Fruit fly (Drosophila melanogaster) whole organism, embryonic: Measurements from ENCODE around the gene east.

Source experiments
- Antp ChIP-seq: fragments of 200-800 bp; sonication (Bioruptor generic); optimal IDR thresholded peaks from 3 replicates; lab custom pipeline; 2016; ENCODE audit warnings: missing biosample characterization, missing genetic modification characterization
- Bgb ChIP-seq: fragments of 200-800 bp; sonication (Bioruptor generic); IDR thresholded peaks from 2 replicates; pipeline ENCODE4 v1.3.6; 2022; ENCODE audit warnings: missing biosample characterization, missing genetic modification characterization; ENCODE audit not compliant: partially characterized antibody
- BtbVII ChIP-seq: fragments of 200-800 bp; sonication (Bioruptor generic); optimal IDR thresholded peaks from 3 replicates; lab custom pipeline; 2017; ENCODE audit warnings: missing biosample characterization, mild to moderate bottlenecking, missing genetic modification characterization
- CG10267 ChIP-seq: fragments of 200-800 bp; sonication (Bioruptor generic); optimal IDR thresholded peaks from 2 replicates; lab custom pipeline; 2018; ENCODE audit warnings: missing biosample characterization, mild to moderate bottlenecking, missing genetic modification characterization, moderate library complexity
- CG10462 ChIP-seq: fragments of 200-800 bp; sonication (Bioruptor generic); optimal IDR thresholded peaks from 2 replicates; lab custom pipeline; 2016; ENCODE audit warnings: missing biosample characterization, missing genetic modification characterization
- CG10959 ChIP-seq: fragments of 200-800 bp; sonication (Bioruptor generic); IDR thresholded peaks from 2 replicates; pipeline ENCODE4 v1.3.6; 2022; ENCODE audit warnings: missing biosample characterization, missing genetic modification characterization
- CG1233 ChIP-seq: fragments of 200-800 bp; sonication (Bioruptor generic); optimal IDR thresholded peaks from 4 replicates; lab custom pipeline; 2018; ENCODE audit warnings: missing biosample characterization, mild to moderate bottlenecking, missing genetic modification characterization
- CG15011 ChIP-seq: fragments of 200-800 bp; sonication (Bioruptor generic); optimal IDR thresholded peaks from 3 replicates; lab custom pipeline; 2018; ENCODE audit warnings: missing biosample characterization, mild to moderate bottlenecking, missing genetic modification characterization
- CG1529 ChIP-seq: fragments of 200-800 bp; sonication (Bioruptor generic); optimal IDR thresholded peaks from 3 replicates; lab custom pipeline; 2018; ENCODE audit warnings: missing biosample characterization, missing genetic modification characterization
- CG1647 ChIP-seq: fragments of 200-800 bp; sonication (Bioruptor generic); optimal IDR thresholded peaks from 3 replicates; lab custom pipeline; 2016; ENCODE audit warnings: missing biosample characterization, missing genetic modification characterization
- CG16779 ChIP-seq: fragments of 200-800 bp; sonication (Bioruptor generic); IDR thresholded peaks from 2 replicates; pipeline ENCODE4 v1.3.6; 2022; ENCODE audit warnings: missing biosample characterization, missing genetic modification characterization
- CG16863 ChIP-seq: fragments of 200-800 bp; sonication (Bioruptor generic); optimal IDR thresholded peaks from 3 replicates; lab custom pipeline; 2016; ENCODE audit warnings: missing biosample characterization, missing genetic modification characterization
- CG17186 ChIP-seq: fragments of 200-800 bp; sonication (Bioruptor generic); optimal IDR thresholded peaks from 3 replicates; lab custom pipeline; 2017; ENCODE audit warnings: missing biosample characterization, missing genetic modification reagents, missing genetic modification characterization
- CG2116 ChIP-seq: fragments of 200-800 bp; sonication (Bioruptor generic); optimal IDR thresholded peaks from 3 replicates; lab custom pipeline; 2018; ENCODE audit warnings: missing biosample characterization, mild to moderate bottlenecking, missing genetic modification characterization
- CG2875 ChIP-seq: fragments of 200-800 bp; sonication (Bioruptor generic); optimal IDR thresholded peaks from 2 replicates; lab custom pipeline; 2017; ENCODE audit warnings: missing biosample characterization, mild to moderate bottlenecking, missing genetic modification characterization, missing genetic modification reagents
- CG3407 ChIP-seq: fragments of 200-800 bp; sonication (Bioruptor generic); optimal IDR thresholded peaks from 2 replicates; lab custom pipeline; 2018; ENCODE audit warnings: missing biosample characterization, mild to moderate bottlenecking, missing genetic modification characterization
- CG34422 ChIP-seq: fragments of 200-800 bp; sonication (Bioruptor generic); IDR thresholded peaks from 3 replicates; pipeline ENCODE4 v1.3.6; 2022; ENCODE audit warnings: missing biosample characterization, missing genetic modification characterization
- CG7357 ChIP-seq: fragments of 200-800 bp; sonication (Bioruptor generic); IDR thresholded peaks from 3 replicates; pipeline ENCODE4 v1.3.6; 2022; ENCODE audit warnings: missing biosample characterization, missing genetic modification characterization
- CG7839 ChIP-seq: fragments of 200-800 bp; sonication (Bioruptor generic); optimal IDR thresholded peaks from 3 replicates; lab custom pipeline; 2018; ENCODE audit warnings: missing biosample characterization, mild to moderate bottlenecking, missing genetic modification characterization, moderate library complexity
- CG8924 ChIP-seq: fragments of 200-800 bp; optimal IDR thresholded peaks from 3 replicates; lab custom pipeline; 2019; ENCODE audit warnings: missing biosample characterization, mild to moderate bottlenecking, missing genetic modification characterization, moderate library complexity
- CG9932 ChIP-seq: fragments of 200-800 bp; sonication (Bioruptor generic); IDR thresholded peaks from 2 replicates; pipeline ENCODE4 v1.3.6; 2022; ENCODE audit warnings: missing biosample characterization, missing genetic modification characterization
- D ChIP-seq, 2 experiments: fragments of 200-800 bp in 1 of 2; fragments of >200 bp in 1 of 2; sonication (Bioruptor generic) in 1 of 2; optimal IDR thresholded peaks; 2 replicates in 1 of 2; 3 replicates in 1 of 2; lab custom pipeline; 2017; ENCODE audit warnings: mild to moderate bottlenecking in 1 of 2, missing biosample characterization in 1 of 2, missing genetic modification characterization in 1 of 2, missing genetic modification reagents in 1 of 2
- Dip2 ChIP-seq: fragments of 200-800 bp; sonication (Bioruptor generic); IDR thresholded peaks from 2 replicates; pipeline ENCODE4 v1.3.6; 2022; ENCODE audit warnings: missing biosample characterization, missing genetic modification characterization
- Doc3 ChIP-seq: fragments of 200-800 bp; sonication (Bioruptor generic); IDR thresholded peaks from 3 replicates; pipeline ENCODE4 v1.3.6; 2022; ENCODE audit warnings: missing biosample characterization, missing genetic modification characterization; ENCODE audit not compliant: partially characterized antibody
- Lim3 ChIP-seq: fragments of 200-800 bp; sonication (Bioruptor generic); IDR thresholded peaks from 2 replicates; pipeline ENCODE4 v1.3.6; 2022; ENCODE audit warnings: missing biosample characterization, missing genetic modification characterization
- MESR4 ChIP-seq: fragments of 200-800 bp; sonication (Bioruptor generic); optimal IDR thresholded peaks from 2 replicates; lab custom pipeline; 2018; ENCODE audit warnings: missing biosample characterization, mild to moderate bottlenecking, missing genetic modification characterization, moderate library complexity
- MTF-1 ChIP-seq: fragments of 200-800 bp; sonication (Bioruptor generic); optimal IDR thresholded peaks from 2 replicates; lab custom pipeline; 2018; ENCODE audit warnings: missing biosample characterization, mild to moderate bottlenecking, missing genetic modification characterization, borderline replicate concordance
- Neu2 ChIP-seq: fragments of 200-800 bp; sonication (Bioruptor generic); optimal IDR thresholded peaks from 3 replicates; lab custom pipeline; 2016; ENCODE audit warnings: missing biosample characterization, missing genetic modification characterization, borderline replicate concordance
- Nf-YA ChIP-seq: fragments of 200-800 bp; sonication (Bioruptor generic); IDR thresholded peaks from 2 replicates; pipeline ENCODE4 v1.3.6; 2022; ENCODE audit warnings: missing biosample characterization, missing genetic modification characterization
- Side ChIP-seq: fragments of 200-800 bp; sonication (Bioruptor generic); optimal IDR thresholded peaks from 2 replicates; lab custom pipeline; 2016; ENCODE audit warnings: missing biosample characterization, missing genetic modification characterization
- Sry-δ ChIP-seq: fragments of 200-800 bp; sonication (Bioruptor generic); optimal IDR thresholded peaks from 2 replicates; lab custom pipeline; 2016; ENCODE audit warnings: missing biosample characterization, missing genetic modification characterization
- Stat92E ChIP-seq, 3 experiments: fragments of >200 bp in 2 of 3; fragments of 200-800 bp in 1 of 3; sonication (Bioruptor generic) in 1 of 3; optimal IDR thresholded peaks; 2 replicates each; lab custom pipeline; 2017 to 2019; ENCODE audit warnings: missing biosample characterization in 3 of 3, missing genetic modification characterization in 3 of 3, mild to moderate bottlenecking in 1 of 3, moderate library complexity in 1 of 3
- Vsx1 ChIP-seq: fragments of 200-800 bp; sonication (Bioruptor generic); optimal IDR thresholded peaks from 2 replicates; lab custom pipeline; 2017; ENCODE audit warnings: missing biosample characterization, mild to moderate bottlenecking, missing genetic modification characterization, missing genetic modification reagents
- ara ChIP-seq: fragments of 200-800 bp; sonication (Bioruptor generic); IDR thresholded peaks from 2 replicates; pipeline ENCODE4 v1.3.6; 2022; ENCODE audit warnings: missing biosample characterization, missing genetic modification characterization
- bigmax ChIP-seq: fragments of 200-800 bp; sonication (Bioruptor generic); optimal IDR thresholded peaks from 2 replicates; lab custom pipeline; 2018; ENCODE audit warnings: missing biosample characterization, mild to moderate bottlenecking, missing genetic modification characterization
- cato ChIP-seq: fragments of 200-800 bp; sonication (Bioruptor generic); optimal IDR thresholded peaks from 2 replicates; lab custom pipeline; 2016; ENCODE audit warnings: missing biosample characterization, missing genetic modification characterization, borderline replicate concordance
- dati ChIP-seq: fragments of 200-800 bp; sonication (Bioruptor generic); IDR thresholded peaks from 2 replicates; pipeline ENCODE4 v1.3.6; 2022; ENCODE audit warnings: missing biosample characterization, missing genetic modification characterization
- fd102C ChIP-seq: fragments of 200-800 bp; sonication (Bioruptor generic); optimal IDR thresholded peaks from 2 replicates; lab custom pipeline; 2018; ENCODE audit warnings: missing biosample characterization, mild to moderate bottlenecking, missing genetic modification characterization, moderate library complexity
- fd3F ChIP-seq: fragments of 200-800 bp; sonication (Bioruptor generic); optimal IDR thresholded peaks from 2 replicates; lab custom pipeline; 2018; ENCODE audit warnings: missing biosample characterization, mild to moderate bottlenecking, missing genetic modification characterization, moderate library complexity
- fd96Cb ChIP-seq: fragments of 200-800 bp; sonication (Bioruptor generic); optimal IDR thresholded peaks from 2 replicates; lab custom pipeline; 2018; ENCODE audit warnings: missing biosample characterization, mild to moderate bottlenecking, missing genetic modification characterization, moderate library complexity
- gfzf ChIP-seq: fragments of 200-800 bp; sonication (Bioruptor generic); optimal IDR thresholded peaks from 2 replicates; lab custom pipeline; 2016; ENCODE audit warnings: missing biosample characterization, mild to moderate bottlenecking, missing genetic modification characterization, moderate library complexity
- grn ChIP-seq: fragments of 200-800 bp; sonication (Bioruptor generic); optimal IDR thresholded peaks from 3 replicates; lab custom pipeline; 2017; ENCODE audit warnings: missing biosample characterization, missing genetic modification characterization
- gsb ChIP-seq: fragments of 200-800 bp; sonication (Bioruptor generic); IDR thresholded peaks from 2 replicates; pipeline ENCODE4 v1.3.6; 2022; ENCODE audit warnings: missing biosample characterization, missing genetic modification characterization
- ken ChIP-seq: fragments of 200-800 bp; sonication (Bioruptor generic); IDR thresholded peaks from 3 replicates; pipeline ENCODE4 v1.3.6; 2022; ENCODE audit warnings: missing biosample characterization, missing genetic modification characterization
- maf-S ChIP-seq: fragments of 200-800 bp; sonication (Bioruptor generic); optimal IDR thresholded peaks from 2 replicates; lab custom pipeline; 2016; ENCODE audit warnings: missing biosample characterization, missing genetic modification characterization
- phol ChIP-seq: fragments of 200-800 bp; sonication (Bioruptor generic); optimal IDR thresholded peaks from 3 replicates; lab custom pipeline; 2018; ENCODE audit warnings: missing biosample characterization, mild to moderate bottlenecking, missing genetic modification characterization, moderate library complexity
- sug ChIP-seq: fragments of 200-800 bp; optimal IDR thresholded peaks from 2 replicates; lab custom pipeline; 2019; ENCODE audit warnings: missing biosample characterization, mild to moderate bottlenecking, missing genetic modification characterization, moderate library complexity
- trh ChIP-seq: fragments of 200-800 bp; sonication (Bioruptor generic); optimal IDR thresholded peaks from 2 replicates; lab custom pipeline; 2016; ENCODE audit warnings: missing biosample characterization, missing genetic modification characterization
- wek ChIP-seq: fragments of 200-800 bp; sonication (Bioruptor generic); optimal IDR thresholded peaks from 3 replicates; lab custom pipeline; 2018; ENCODE audit warnings: missing biosample characterization, mild to moderate bottlenecking, missing genetic modification characterization, moderate library complexity
- zfh2 ChIP-seq: fragments of 200-800 bp; sonication (Bioruptor generic); optimal IDR thresholded peaks from 2 replicates; lab custom pipeline; 2016; ENCODE audit warnings: missing biosample characterization, missing genetic modification characterization

east gene

dm6 chrX:2005840-2006239 lies 4.8 kb upstream of the east start (continued):
- TF ChIP-seq CG16863 (GFP tag; lab: Kevin White, UChicago) (no peak), phol (tag; lab: Kevin White, UChicago) (peak; percentile 60), CG16779 (GFP tag; lab: Robert Waterston, UW) (no peak), fd96Cb (tag; lab: Kevin White, UChicago) (peak; percentile 8), Sry-δ (peak; percentile 29), CG34422 (GFP tag; lab: Robert Waterston, UW) (peak; percentile 77; the same call in 2 of the 3 replicates), BtbVII (GFP tag; lab: Kevin White, UChicago) (peak; percentile 70), sug (peak; percentile 53), CG7839 (peak; percentile 67), Neu2 (GFP tag; lab: Kevin White, UChicago) (no peak), cato (peak; percentile 33), MTF-1 (GFP tag; lab: Kevin White, UChicago) (peak; percentile 92), gsb (GFP tag; lab: Robert Waterston, UW) (peak; percentile 39; the same call in 1 of the 2 replicates), Side (peak; percentile 72), CG7357 (GFP tag; lab: Robert Waterston, UW) (no peak), Nf-YA (GFP tag; lab: Robert Waterston, UW) (no peak), Antp (GFP tag; lab: Kevin White, UChicago) (peak; percentile 21), CG17186 (GFP tag; lab: Kevin White, UChicago) (no peak), fd3F (GFP tag; lab: Kevin White, UChicago) (peak; percentile 42), CG15011 (peak; percentile 65), zfh2 (GFP tag; lab: Kevin White, UChicago) (no peak), CG2116 (GFP tag; lab: Kevin White, UChicago) (peak; percentile 71), CG1529 (peak; percentile 60), CG3407 (GFP tag; lab: Kevin White, UChicago) (peak; percentile 22), CG10959 (no peak), CG8924 (tag; lab: Kevin White, UChicago) (no peak), ken (peak; percentile 51; the same call in 2 of the 3 replicates), ara (peak; percentile 14; the same call in 1 of the 2 replicates), CG10462 (GFP tag; lab: Kevin White, UChicago) (peak; percentile 41), CG10267 (tag; lab: Kevin White, UChicago) (peak; percentile 62), CG1647 (GFP tag; lab: Kevin White, UChicago) (no peak), gfzf (peak; percentile 17), trh (GFP tag; lab: Kevin White, UChicago) (peak; percentile 26), Stat92E (GFP tag; optimal IDR thresholded peaks at IDR 0.05; lab: Kevin White, UChicago) (no peak), Lim3 (GFP tag; lab: Robert Waterston, UW) (no peak), wek (peak; percentile 88), CG2875 (GFP tag; lab: Kevin White, UChicago) (peak; percentile 53), Dip2 (GFP tag; lab: Robert Waterston, UW) (peak; percentile 90), Doc3 (GFP tag; lab: Robert Waterston, UW) (no peak), grn (GFP tag; lab: Kevin White, UChicago) (no peak), bigmax (GFP tag; lab: Kevin White, UChicago) (peak; percentile 28), Vsx1 (no peak), CG1233 (GFP tag; lab: Kevin White, UChicago) (peak; percentile 75), CG9932 (GFP tag; lab: Robert Waterston, UW) (no peak), dati (GFP tag; lab: Robert Waterston, UW) (no peak), maf-S (GFP tag; lab: Kevin White, UChicago) (peak; percentile 49), Bgb (peak; percentile 37; the same call in 1 of the 2 replicates), D (optimal IDR thresholded peaks at IDR 0.05; lab: Kevin White, UChicago) (no peak), D (GFP tag; optimal IDR thresholded peaks at IDR 0.05; lab: Kevin White, UChicago) (peak; percentile 52), MESR4 (GFP tag; lab: Kevin White, UChicago) (peak; percentile 12), fd102C (peak; percentile 70)
